Worm (Caenorhabditis elegans) whole organism, young adult: ENCODE data around the gene D1054.18.

Source experiments
- F52B5.7 ChIP-seq: sonication (generic microtip); optimal IDR thresholded peaks from 2 replicates; lab custom pipeline; 2016; ENCODE audit warnings: mild to moderate bottlenecking, missing genetic modification characterization, missing compliant biosample characterization
- Y67H2A.10 ChIP-seq: fragments of 200-800 bp; sonication (Bioruptor generic); conservative IDR thresholded peaks from 2 replicates; pipeline ENCODE4 v1.3.6; 2022; ENCODE audit warnings: missing genetic modification reagents, missing genetic modification characterization, missing compliant biosample characterization
- ccch-3 ChIP-seq: fragments of 200-800 bp; sonication (Bioruptor generic); optimal IDR thresholded peaks from 2 replicates; lab custom pipeline; 2018; ENCODE audit warnings: mild to moderate bottlenecking, missing genetic modification characterization, missing compliant biosample characterization
- ceh-58 ChIP-seq: fragments of 200-800 bp; sonication (Bioruptor generic); IDR thresholded peaks from 2 replicates; pipeline ENCODE4 v1.3.6; 2022; ENCODE audit warnings: missing genetic modification characterization, missing compliant biosample characterization
- lin-40 ChIP-seq: sonication (generic microtip); optimal IDR thresholded peaks from 2 replicates; lab custom pipeline; 2016; ENCODE audit warnings: missing genetic modification characterization, mild to moderate bottlenecking, missing compliant biosample characterization, missing genotype, missing genetic modification reagents
- lsl-1 ChIP-seq: fragments of 200-800 bp; sonication (Bioruptor generic); optimal IDR thresholded peaks from 2 replicates; lab custom pipeline; 2018; ENCODE audit warnings: mild to moderate bottlenecking, missing genetic modification characterization, moderate library complexity, missing compliant biosample characterization
- mxl-1 ChIP-seq: sonication (generic microtip); optimal IDR thresholded peaks from 2 replicates; lab custom pipeline; 2016; ENCODE audit warnings: missing genetic modification characterization, missing compliant biosample characterization
- nfya-1 ChIP-seq: sonication (generic microtip); optimal IDR thresholded peaks from 2 replicates; lab custom pipeline; 2017; ENCODE audit warnings: antibody characterized with exemption, missing compliant biosample characterization, missing genetic modification characterization, borderline replicate concordance; ENCODE audit not compliant: insufficient read depth
- tbp1 ChIP-seq: fragments of 200-800 bp; sonication (Bioruptor generic); optimal IDR thresholded peaks from 2 replicates; lab custom pipeline; 2018; ENCODE audit warnings: mild to moderate bottlenecking, missing genetic modification characterization, missing compliant biosample characterization
- unc-130 ChIP-seq: sonication (generic microtip); optimal IDR thresholded peaks from 2 replicates; lab custom pipeline; 2016; ENCODE audit warnings: missing genetic modification reagents, missing genetic modification characterization, missing compliant biosample characterization
- ztf-25 ChIP-seq: fragments of 200-800 bp; sonication (Bioruptor generic); IDR thresholded peaks from 2 replicates; pipeline ENCODE4 v1.3.6; 2022; ENCODE audit warnings: missing genetic modification reagents, missing genetic modification characterization, missing compliant biosample characterization

ce11 chrV:10793498-10793897 lies 7.5 kb downstream of the D1054.18 start, which contains the start of gene ule-3:
- TF ChIP-seq Y67H2A.10 (GFP tag; lab: Robert Waterston, UW) (no peak), ztf-25 (GFP tag; lab: Robert Waterston, UW) (no peak), ccch-3 (GFP tag; lab: Kevin White, UChicago) (no peak), lin-40 (tag; lab: Kevin White, UChicago) (no peak), lsl-1 (GFP tag; lab: Kevin White, UChicago) (no peak), F52B5.7 (tag; lab: Kevin White, UChicago) (no peak), tbp1 (GFP tag; lab: Kevin White, UChicago) (no peak), nfya-1 (tag; lab: Kevin White, UChicago) (no peak), mxl-1 (tag; lab: Kevin White, UChicago) (no peak), ceh-58 (GFP tag; lab: Robert Waterston, UW) (no peak), unc-130 (GFP tag; lab: Kevin White, UChicago) (no peak)
